Worm (Caenorhabditis elegans) whole organism, young adult: ENCODE results near the gene F37C12.14.

ENCODE experiments used
- C17E4.6 ChIP-seq: fragments of 200-800 bp; sonication (Bioruptor generic); IDR thresholded peaks from 2 replicates; pipeline ENCODE4 v1.3.6; 2022; ENCODE audit warnings: missing genetic modification reagents, missing genetic modification characterization, missing compliant biosample characterization
- F10E7.11 ChIP-seq: sonication (generic microtip); optimal IDR thresholded peaks from 2 replicates; lab custom pipeline; 2017; ENCODE audit warnings: mild to moderate bottlenecking, missing genetic modification characterization, moderate library complexity, missing compliant biosample characterization
- F23B12.7 ChIP-seq: sonication (generic microtip); optimal IDR thresholded peaks from 2 replicates; lab custom pipeline; 2017; ENCODE audit warnings: missing genetic modification characterization, mild to moderate bottlenecking, missing compliant biosample characterization, antibody characterized with exemption, moderate library complexity; ENCODE audit not compliant: insufficient read depth
- F33H1.4 ChIP-seq: fragments of 200-800 bp; sonication (Bioruptor generic); IDR thresholded peaks from 2 replicates; pipeline ENCODE4 v1.3.6; 2022; ENCODE audit warnings: missing genetic modification reagents, missing genetic modification characterization, missing compliant biosample characterization
- F49E8.2 ChIP-seq: sonication (generic microtip); optimal IDR thresholded peaks from 3 replicates; lab custom pipeline; 2017; ENCODE audit warnings: missing genetic modification characterization, mild to moderate bottlenecking, missing compliant biosample characterization, antibody characterized with exemption, moderate library complexity; ENCODE audit not compliant: insufficient read depth
- F57A8.1 ChIP-seq: fragments of 200-800 bp; sonication (Bioruptor generic); optimal IDR thresholded peaks from 2 replicates; lab custom pipeline; 2018; ENCODE audit warnings: mild to moderate bottlenecking, missing genetic modification characterization, moderate library complexity, missing compliant biosample characterization
- K12H6.12 ChIP-seq: fragments of 200-800 bp; sonication (Bioruptor generic); optimal IDR thresholded peaks from 2 replicates; lab custom pipeline; 2018; ENCODE audit warnings: mild to moderate bottlenecking, missing genetic modification characterization, missing compliant biosample characterization
- T26A5.8 ChIP-seq: sonication (generic microtip); optimal IDR thresholded peaks from 2 replicates; lab custom pipeline; 2016; ENCODE audit warnings: missing genetic modification characterization, missing compliant biosample characterization
- Y53F4B.3 ChIP-seq: fragments of 200-800 bp; sonication (Bioruptor generic); IDR thresholded peaks from 2 replicates; pipeline ENCODE4 v1.3.6; 2022; ENCODE audit warnings: missing genetic modification reagents, missing genetic modification characterization, missing compliant biosample characterization
- Y79H2A.3 ChIP-seq: fragments of 200-800 bp; sonication (Bioruptor generic); conservative IDR thresholded peaks from 2 replicates; pipeline ENCODE4 v1.3.6; 2022; ENCODE audit warnings: missing genetic modification reagents, missing genetic modification characterization, missing compliant biosample characterization
- ama-1 ChIP-seq, 3 experiments: fragments of 150-350 bp in 1 of 3; sonication (generic microtip) in 2 of 3; optimal IDR thresholded peaks; 2 replicates each; lab custom pipeline; 2014 to 2018; ENCODE audit warnings: missing biosample characterization in 2 of 3, missing genetic modification characterization in 2 of 3, missing genetic modification reagents in 2 of 3
- athp-1 ChIP-seq: sonication (generic microtip); optimal IDR thresholded peaks from 2 replicates; lab custom pipeline; 2017; ENCODE audit warnings: mild to moderate bottlenecking, missing genetic modification characterization, missing compliant biosample characterization
- attf-5 ChIP-seq: fragments of 200-800 bp; sonication (Bioruptor generic); optimal IDR thresholded peaks from 2 replicates; lab custom pipeline; 2018; ENCODE audit warnings: mild to moderate bottlenecking, missing genetic modification characterization, missing compliant biosample characterization
- bed-1 ChIP-seq: fragments of 200-800 bp; sonication (Bioruptor generic); IDR thresholded peaks from 2 replicates; pipeline ENCODE4 v1.3.6; 2022; ENCODE audit warnings: missing genetic modification reagents, missing genetic modification characterization, missing compliant biosample characterization
- ccch-3 ChIP-seq: fragments of 200-800 bp; sonication (Bioruptor generic); optimal IDR thresholded peaks from 2 replicates; lab custom pipeline; 2018; ENCODE audit warnings: mild to moderate bottlenecking, missing genetic modification characterization, missing compliant biosample characterization
- ceh-27 ChIP-seq: fragments of 200-800 bp; sonication (Bioruptor generic); optimal IDR thresholded peaks from 2 replicates; lab custom pipeline; 2018; ENCODE audit warnings: mild to moderate bottlenecking, missing genetic modification characterization, moderate library complexity, missing compliant biosample characterization
- ceh-40 ChIP-seq: fragments of 200-800 bp; sonication (Bioruptor generic); IDR thresholded peaks from 2 replicates; pipeline ENCODE4 v1.3.6; 2022; ENCODE audit warnings: missing genetic modification characterization, missing compliant biosample characterization
- ceh-58 ChIP-seq: fragments of 200-800 bp; sonication (Bioruptor generic); IDR thresholded peaks from 2 replicates; pipeline ENCODE4 v1.3.6; 2022; ENCODE audit warnings: missing genetic modification characterization, missing compliant biosample characterization
- chd-7 ChIP-seq: sonication (generic microtip); optimal IDR thresholded peaks from 2 replicates; lab custom pipeline; 2016; ENCODE audit warnings: mild to moderate bottlenecking, missing genetic modification characterization, moderate library complexity, missing compliant biosample characterization
- dpff-1 ChIP-seq: sonication (generic microtip); optimal IDR thresholded peaks from 2 replicates; lab custom pipeline; 2017; ENCODE audit warnings: mild to moderate bottlenecking, missing genetic modification characterization, missing compliant biosample characterization
- egl-44 ChIP-seq: fragments of 200-800 bp; sonication (Bioruptor generic); IDR thresholded peaks from 2 replicates; pipeline ENCODE4 v1.3.6; 2022; ENCODE audit warnings: missing genetic modification reagents, missing genetic modification characterization, missing compliant biosample characterization
- ets-4 ChIP-seq: fragments of 200-800 bp; sonication (Bioruptor generic); optimal IDR thresholded peaks from 2 replicates; lab custom pipeline; 2018; ENCODE audit warnings: mild to moderate bottlenecking, missing genetic modification characterization, missing compliant biosample characterization
- gei-17 ChIP-seq: fragments of 200-800 bp; sonication (Bioruptor generic); optimal IDR thresholded peaks from 2 replicates; lab custom pipeline; 2018; ENCODE audit warnings: mild to moderate bottlenecking, missing genetic modification characterization, missing compliant biosample characterization
- hlh-26 ChIP-seq: fragments of 200-800 bp; sonication (Bioruptor generic); conservative IDR thresholded peaks from 2 replicates; pipeline ENCODE4 v1.3.6; 2022; ENCODE audit warnings: missing genetic modification reagents, missing genetic modification characterization, missing compliant biosample characterization
- hmg-1.2 ChIP-seq: fragments of 200-800 bp; sonication (Bioruptor generic); IDR thresholded peaks from 2 replicates; pipeline ENCODE4 v1.3.6; 2022; ENCODE audit warnings: missing genetic modification reagents, missing genetic modification characterization, missing compliant biosample characterization
- hmg-20 ChIP-seq: fragments of 200-800 bp; sonication (Bioruptor generic); IDR thresholded peaks from 2 replicates; pipeline ENCODE4 v1.3.6; 2022; ENCODE audit warnings: missing genetic modification reagents, missing genetic modification characterization, missing compliant biosample characterization
- let-526 ChIP-seq: fragments of 200-800 bp; sonication (Bioruptor generic); IDR thresholded peaks from 2 replicates; pipeline ENCODE4 v1.3.6; 2022; ENCODE audit warnings: missing genetic modification reagents, missing genetic modification characterization, missing compliant biosample characterization
- let-607 ChIP-seq, 2 experiments: fragments of 200-800 bp in 1 of 2; sonication (Bioruptor generic) in 1 of 2; sonication (generic microtip) in 1 of 2; optimal IDR thresholded peaks; 2 replicates each; lab custom pipeline; 2016 to 2018; ENCODE audit warnings: mild to moderate bottlenecking in 2 of 2, missing compliant biosample characterization in 2 of 2, missing genetic modification characterization in 2 of 2, moderate library complexity in 2 of 2, missing genotype in 1 of 2
- lsl-1 ChIP-seq: fragments of 200-800 bp; sonication (Bioruptor generic); optimal IDR thresholded peaks from 2 replicates; lab custom pipeline; 2018; ENCODE audit warnings: mild to moderate bottlenecking, missing genetic modification characterization, moderate library complexity, missing compliant biosample characterization
- madf-10 ChIP-seq: sonication (generic microtip); optimal IDR thresholded peaks from 2 replicates; lab custom pipeline; 2016; ENCODE audit warnings: mild to moderate bottlenecking, missing genetic modification characterization, missing compliant biosample characterization
- mel-28 ChIP-seq: sonication (generic microtip); optimal IDR thresholded peaks from 2 replicates; lab custom pipeline; 2016; ENCODE audit warnings: borderline replicate concordance, mild to moderate bottlenecking, missing genetic modification characterization, missing compliant biosample characterization
- mxl-1 ChIP-seq: sonication (generic microtip); optimal IDR thresholded peaks from 2 replicates; lab custom pipeline; 2016; ENCODE audit warnings: missing genetic modification characterization, missing compliant biosample characterization
- nfya-1 ChIP-seq: sonication (generic microtip); optimal IDR thresholded peaks from 2 replicates; lab custom pipeline; 2017; ENCODE audit warnings: antibody characterized with exemption, missing compliant biosample characterization, missing genetic modification characterization, borderline replicate concordance; ENCODE audit not compliant: insufficient read depth
- nfya-2 ChIP-seq: fragments of 200-800 bp; sonication (Bioruptor generic); IDR thresholded peaks from 2 replicates; pipeline ENCODE4 v1.3.6; 2022; ENCODE audit warnings: missing genetic modification reagents, missing genetic modification characterization, missing compliant biosample characterization
- nhr-120 ChIP-seq: fragments of 200-800 bp; sonication (Bioruptor generic); IDR thresholded peaks from 2 replicates; pipeline ENCODE4 v1.3.6; 2022; ENCODE audit warnings: missing genetic modification characterization, missing compliant biosample characterization
- nhr-80 ChIP-seq: sonication (generic microtip); optimal IDR thresholded peaks from 2 replicates; lab custom pipeline; 2016; ENCODE audit warnings: missing genetic modification characterization, missing compliant biosample characterization
- sdz-38 ChIP-seq: sonication (generic microtip); optimal IDR thresholded peaks from 2 replicates; lab custom pipeline; 2016; ENCODE audit warnings: missing genotype, missing genetic modification characterization, missing compliant biosample characterization
- sea-2 ChIP-seq: fragments of 200-800 bp; sonication (Bioruptor generic); IDR thresholded peaks from 2 replicates; pipeline ENCODE4 v1.3.6; 2022; ENCODE audit warnings: missing genetic modification characterization, missing compliant biosample characterization
- snpc-1.3 ChIP-seq: sonication (generic microtip); optimal IDR thresholded peaks from 2 replicates; lab custom pipeline; 2017; ENCODE audit warnings: missing genetic modification characterization, mild to moderate bottlenecking, missing compliant biosample characterization, antibody characterized with exemption, moderate library complexity, missing genotype, missing genetic modification reagents; ENCODE audit not compliant: insufficient read depth
- snpc-4 ChIP-seq, 5 experiments: fragments of 150-350 bp in 1 of 5; sonication (generic microtip) in 4 of 5; optimal IDR thresholded peaks; 2 replicates each; lab custom pipeline; 2014 to 2018; ENCODE audit warnings: missing genetic modification characterization in 5 of 5, missing biosample characterization in 3 of 5, antibody characterized with exemption in 2 of 5, mild to moderate bottlenecking in 2 of 5, missing compliant biosample characterization in 2 of 5, missing genotype in 2 of 5, moderate library complexity in 2 of 5, missing genetic modification reagents in 1 of 5
- somi-1 ChIP-seq: fragments of 200-800 bp; sonication (Bioruptor generic); optimal IDR thresholded peaks from 2 replicates; lab custom pipeline; 2018; ENCODE audit warnings: mild to moderate bottlenecking, missing genetic modification characterization, missing compliant biosample characterization
- tlf-1 ChIP-seq: fragments of 200-800 bp; sonication (Bioruptor generic); optimal IDR thresholded peaks from 2 replicates; lab custom pipeline; 2018; ENCODE audit warnings: mild to moderate bottlenecking, missing genetic modification characterization, missing compliant biosample characterization
- ztf-26 ChIP-seq: sonication (generic microtip); optimal IDR thresholded peaks from 2 replicates; lab custom pipeline; 2017; ENCODE audit warnings: missing genetic modification characterization, missing compliant biosample characterization
- ztf-3 ChIP-seq: fragments of 200-800 bp; sonication (Bioruptor generic); optimal IDR thresholded peaks from 2 replicates; lab custom pipeline; 2018; ENCODE audit warnings: mild to moderate bottlenecking, missing genetic modification characterization, missing compliant biosample characterization

Gene F37C12.14

DNA sequence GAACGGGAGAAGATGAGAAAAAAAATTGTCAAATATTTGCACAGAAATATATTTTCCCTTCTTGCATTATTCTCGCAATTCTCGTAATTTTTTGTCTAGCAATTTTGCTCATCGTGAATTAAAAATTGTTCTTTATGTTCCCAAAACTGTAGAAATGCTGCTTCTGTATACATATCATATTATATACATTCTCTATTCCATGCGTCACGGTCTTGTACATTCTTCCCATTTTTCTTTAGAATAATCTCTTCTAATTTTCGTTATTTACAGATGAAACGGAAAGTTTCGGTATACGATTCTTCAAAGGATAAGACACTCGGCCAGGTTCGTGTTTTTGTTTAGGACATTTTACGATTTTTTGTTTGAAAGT lies 17.8 kb downstream of the F37C12.14 start, which contains the start of gene acs-4:
TSS of gene acs-4 (plus strand) at position 271 of the 370 bp plus-strand sequence.
- TF ChIP-seq dpff-1 (tag; lab: Kevin White, UChicago), result no peak
- no peak for TF ChIP-seq Y53F4B.3
- no peak for TF ChIP-seq nhr-80 (tag; lab: Kevin White, UChicago)
- no peak for TF ChIP-seq mxl-1
- TF ChIP-seq athp-1 (tag; lab: Kevin White, UChicago), result no peak
- no peak for TF ChIP-seq mel-28 (tag; lab: Kevin White, UChicago)
- no peak for TF ChIP-seq let-526 (GFP tag; lab: Robert Waterston, UW)

DNA sequence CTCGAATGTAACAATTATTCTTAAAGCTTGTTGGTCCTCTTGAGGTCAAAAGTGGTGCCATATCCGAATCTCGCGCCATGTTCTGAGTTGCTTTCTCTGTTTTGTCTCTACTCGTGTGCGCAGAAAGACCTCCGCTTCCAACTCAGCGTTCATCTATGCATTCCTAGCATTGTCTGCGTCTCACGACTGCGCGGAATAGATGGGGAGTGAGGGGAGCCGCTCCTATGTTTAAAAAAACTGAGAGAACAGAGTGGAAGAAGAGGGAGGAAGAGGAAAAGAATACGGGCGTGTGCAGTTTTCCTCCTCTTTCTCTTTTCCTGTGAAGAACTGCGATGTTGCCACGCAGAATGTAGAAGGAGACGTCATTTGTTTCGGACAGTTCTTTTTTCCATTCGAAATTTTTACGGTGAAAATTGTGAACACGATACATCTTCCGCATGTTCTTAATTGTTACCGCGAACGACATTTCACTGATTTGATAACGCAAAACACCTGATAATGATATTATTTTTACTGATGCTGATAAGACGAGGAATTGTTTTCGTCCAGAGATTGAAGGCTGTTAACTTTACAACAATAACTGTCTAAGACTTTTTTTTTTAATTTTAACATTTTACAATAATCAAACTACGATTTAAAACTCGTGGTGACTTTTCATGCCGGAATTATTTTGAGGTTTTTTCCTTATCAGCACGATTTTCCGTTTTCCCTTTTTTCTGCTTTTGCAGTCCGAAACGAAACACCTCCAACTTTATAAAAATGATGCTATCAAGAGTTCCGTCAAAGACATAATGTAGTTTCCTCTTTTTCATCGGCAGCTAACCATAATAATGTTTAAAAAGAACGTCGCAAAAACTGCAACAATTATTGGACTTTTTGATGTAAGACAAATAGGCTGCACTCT lies 18.5 kb downstream of the F37C12.14 start:
- TF ChIP-seq sea-2 (GFP tag; lab: Robert Waterston, UW) (no peak), hlh-26 (no peak), ama-1 (optimal IDR thresholded peaks at IDR 0.05; lab: Kevin White, UChicago) (no peak), ama-1 (GFP tag; optimal IDR thresholded peaks at IDR 0.05; lab: Kevin White, UChicago) (no peak), F23B12.7 (tag; lab: Kevin White, UChicago) (no peak), egl-44 (GFP tag; lab: Robert Waterston, UW) (no peak), tlf-1 (GFP tag; lab: Kevin White, UChicago) (no peak), ztf-26 (tag; lab: Kevin White, UChicago) (no peak), mel-28 (tag; lab: Kevin White, UChicago) (no peak), hmg-1.2 (peak; percentile 39; the same call in 1 of the 2 replicates), T26A5.8 (no peak), F49E8.2 (tag; lab: Kevin White, UChicago) (no peak), F10E7.11 (tag; lab: Kevin White, UChicago) (no peak), nfya-2 (GFP tag; lab: Robert Waterston, UW) (no peak), nhr-80 (tag; lab: Kevin White, UChicago) (peak; percentile 83), attf-5 (GFP tag; lab: Kevin White, UChicago) (peak; percentile 47), Y79H2A.3 (no peak), hmg-20 (GFP tag; lab: Robert Waterston, UW) (no peak), lsl-1 (no peak), gei-17 (GFP tag; lab: Kevin White, UChicago) (no peak), C17E4.6 (GFP tag; lab: Robert Waterston, UW) (no peak), ceh-58 (GFP tag; lab: Robert Waterston, UW) (no peak), F33H1.4 (GFP tag; lab: Robert Waterston, UW) (no peak), let-607 (tag; optimal IDR thresholded peaks at IDR 0.05; lab: Kevin White, UChicago) (peak; percentile 96 to 97), nhr-120 (GFP tag; lab: Robert Waterston, UW) (no peak), ets-4 (GFP tag; lab: Kevin White, UChicago) (no peak), snpc-1.3 (tag; lab: Kevin White, UChicago) (no peak), bed-1 (no peak), somi-1 (GFP tag; lab: Kevin White, UChicago) (peak; percentile 4), K12H6.12 (tag; lab: Kevin White, UChicago) (peak; percentile 43), ceh-27 (GFP tag; lab: Kevin White, UChicago) (peak; percentile 36), ceh-40 (GFP tag; lab: Robert Waterston, UW) (no peak), F57A8.1 (GFP tag; lab: Kevin White, UChicago) (no peak), chd-7 (peak; percentile 47), sdz-38 (no peak), nfya-1 (tag; lab: Kevin White, UChicago) (no peak), ccch-3 (GFP tag; lab: Kevin White, UChicago) (no peak), snpc-4 (GFP tag; optimal IDR thresholded peaks at IDR 0.05; lab: Kevin White, UChicago) (no peak), snpc-4 (tag; optimal IDR thresholded peaks at IDR 0.05; lab: Kevin White, UChicago) (no peak), ztf-3 (no peak), madf-10 (tag; lab: Kevin White, UChicago) (no peak)
